Fruit fly (Drosophila melanogaster) whole organism, adult: Measurements from ENCODE around the gene Jhbp6.

Source experiments
- CG11617 ChIP-seq: fragments of 200-800 bp; sonication (Bioruptor generic); optimal IDR thresholded peaks from 2 replicates; lab custom pipeline; 2017; ENCODE audit warnings: mild to moderate bottlenecking, missing biosample characterization, missing genetic modification reagents, missing genetic modification characterization
- CG14711 ChIP-seq: fragments of 200-800 bp; sonication (Bioruptor generic); optimal IDR thresholded peaks from 2 replicates; lab custom pipeline; 2018; ENCODE audit warnings: missing biosample characterization, mild to moderate bottlenecking, missing genetic modification characterization, moderate library complexity
- CG1620 ChIP-seq: fragments of 200-800 bp; sonication (Bioruptor generic); optimal IDR thresholded peaks from 2 replicates; lab custom pipeline; 2016; ENCODE audit warnings: missing biosample characterization, missing genetic modification characterization
- CG33017 ChIP-seq: fragments of 200-800 bp; sonication (Bioruptor generic); optimal IDR thresholded peaks from 2 replicates; lab custom pipeline; 2018; ENCODE audit warnings: missing biosample characterization, mild to moderate bottlenecking, missing genetic modification characterization, moderate library complexity
- CG5204 ChIP-seq: fragments of 200-800 bp; sonication (Bioruptor generic); optimal IDR thresholded peaks from 2 replicates; lab custom pipeline; 2016; ENCODE audit warnings: missing biosample characterization, missing genetic modification characterization
- CG7101 ChIP-seq: fragments of 200-800 bp; sonication (Bioruptor generic); optimal IDR thresholded peaks from 2 replicates; lab custom pipeline; 2018; ENCODE audit warnings: missing biosample characterization, mild to moderate bottlenecking, missing genetic modification characterization, moderate library complexity
- Hr96 ChIP-seq: fragments of 200-800 bp; sonication (Bioruptor generic); optimal IDR thresholded peaks from 2 replicates; lab custom pipeline; 2016; ENCODE audit warnings: missing biosample characterization, missing genetic modification characterization
- cic ChIP-seq: fragments of 200-800 bp; sonication (Bioruptor generic); optimal IDR thresholded peaks from 2 replicates; lab custom pipeline; 2017; ENCODE audit warnings: missing biosample characterization, mild to moderate bottlenecking, missing genetic modification characterization, moderate library complexity
- kay ChIP-seq: fragments of 200-800 bp; sonication (Bioruptor generic); peaks from one replicate; lab custom pipeline; 2016; ENCODE audit warnings: missing biosample characterization, missing genetic modification characterization, borderline replicate concordance
- ovo ChIP-seq: fragments of 200-800 bp; sonication (Bioruptor generic); optimal IDR thresholded peaks from 2 replicates; lab custom pipeline; 2016; ENCODE audit warnings: missing biosample characterization, missing genetic modification characterization
- pad ChIP-seq: fragments of 200-800 bp; sonication (Bioruptor generic); optimal IDR thresholded peaks from 3 replicates; lab custom pipeline; 2017; ENCODE audit warnings: missing biosample characterization, missing genetic modification characterization, mild to moderate bottlenecking, moderate library complexity, missing genetic modification reagents
- tj ChIP-seq: fragments of 200-800 bp; sonication (Bioruptor generic); optimal IDR thresholded peaks from 3 replicates; lab custom pipeline; 2017; ENCODE audit warnings: missing biosample characterization, mild to moderate bottlenecking, missing genetic modification characterization, moderate library complexity

DNA sequence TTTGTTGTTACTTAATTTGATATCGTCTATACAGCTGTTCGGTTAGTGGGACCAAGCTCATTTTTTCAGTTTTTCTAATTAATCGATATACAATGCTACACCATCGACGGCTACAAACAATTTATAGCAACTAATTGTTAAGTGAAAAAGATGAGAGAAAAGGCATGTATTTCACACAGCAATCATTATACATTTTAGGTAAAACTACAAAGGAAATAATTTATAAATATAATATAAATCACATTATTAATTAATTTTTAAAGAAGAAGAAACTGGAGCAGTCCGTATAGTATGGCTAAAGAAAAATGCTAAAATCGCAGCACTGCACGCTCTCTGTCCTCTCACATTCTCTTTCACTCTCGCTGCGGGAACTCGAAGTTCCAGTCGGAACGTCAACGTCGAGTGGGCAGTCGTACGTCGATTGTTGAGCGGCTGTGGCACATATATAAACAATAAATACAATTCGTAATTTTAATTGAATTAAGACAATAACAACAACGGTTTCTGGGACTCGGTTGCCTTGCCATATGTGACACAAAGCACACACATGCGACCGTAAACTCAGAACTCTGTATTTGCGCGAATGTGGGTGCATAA, 58.1 kb downstream of the Jhbp6 start, which contains the start of the genes CG14450 and CG11367:
- peak; percentile 16 for TF ChIP-seq ovo (GFP tag; lab: Kevin White, UChicago)
- TF ChIP-seq CG14711 = peak; percentile 26
- TF ChIP-seq CG5204 (GFP tag; lab: Kevin White, UChicago) = peak; percentile 15
- peak; percentile 2 for TF ChIP-seq CG11617 (GFP tag; lab: Kevin White, UChicago)
- no peak for TF ChIP-seq Hr96 (GFP tag; lab: Kevin White, UChicago)
- no peak for TF ChIP-seq CG7101
- no peak for TF ChIP-seq kay (GFP tag; lab: Kevin White, UChicago)
- no peak for TF ChIP-seq pad (GFP tag; lab: Kevin White, UChicago)
- peak; percentile 40 for TF ChIP-seq cic (GFP tag; lab: Kevin White, UChicago)
- TF ChIP-seq CG33017 (tag; lab: Kevin White, UChicago) = peak; percentile 19
- no peak for TF ChIP-seq CG1620
- TF ChIP-seq tj (GFP tag; lab: Kevin White, UChicago) = no peak
